Fruit fly (Drosophila melanogaster): ENCODE measurements around the gene Dpck.

The Dpck gene

DNA sequence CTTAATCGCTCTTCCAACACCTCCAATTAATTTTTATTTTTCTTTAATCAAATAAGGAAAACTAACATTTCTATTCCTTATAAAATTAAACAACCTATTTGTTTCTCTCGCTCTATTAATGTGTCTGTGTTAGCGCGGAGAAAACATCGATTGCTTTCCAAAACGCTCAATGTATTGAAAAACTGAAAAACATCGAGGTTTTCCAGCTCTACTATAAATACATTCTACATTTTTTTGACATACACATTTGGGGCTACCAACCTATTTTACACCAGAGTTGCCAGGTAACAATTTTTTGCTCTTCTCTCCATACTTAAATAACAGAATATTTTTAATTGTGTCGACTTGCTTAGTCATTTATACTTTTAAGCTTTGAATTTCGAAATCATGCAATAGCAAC is 9.9 kb downstream of the Dpck start (continued):
- TF ChIP-seq croc (GFP tag; conservative IDR thresholded peaks at IDR 0.05) (no peak), HLH4C (GFP tag; IDR thresholded peaks at IDR 0.05; ENCODE audit: partially characterized antibody) (peak; percentile 56; the same call in 2 of the 3 replicates), crc (GFP tag; optimal IDR thresholded peaks at IDR 0.05) (no peak), CG10274 (GFP tag; optimal IDR thresholded peaks at IDR 0.05) (no peak), HLH3B (GFP tag; IDR thresholded peaks at IDR 0.05) (no peak), CG31224 (GFP tag; IDR thresholded peaks at IDR 0.05) (no peak), chif (GFP tag; optimal IDR thresholded peaks at IDR 0.05) (peak in 1 of 2 experiments; percentile 7), CG4820 (GFP tag; optimal IDR thresholded peaks at IDR 0.05) (no peak), insv (GFP tag; optimal IDR thresholded peaks at IDR 0.05) (peak in 1 of 2 experiments; percentile 31), Atf6 (GFP tag; IDR thresholded peaks at IDR 0.05) (no peak), CG32767 (GFP tag; IDR thresholded peaks at IDR 0.05) (no peak), dpn (GFP tag; optimal IDR thresholded peaks at IDR 0.05) (peak; percentile 3 to 36), twi (tag; optimal IDR thresholded peaks at IDR 0.05) (peak; percentile 2), psq (GFP tag; optimal IDR thresholded peaks at IDR 0.05) (no peak), CG18476 (GFP tag; optimal IDR thresholded peaks at IDR 0.05) (no peak), CG14050 (GFP tag; IDR thresholded peaks at IDR 0.05) (peak; percentile 36; the same call in 1 of the 3 replicates), Elba2 (GFP tag; optimal IDR thresholded peaks at IDR 0.05) (no peak), dati (GFP tag; IDR thresholded peaks at IDR 0.05) (no peak), zfh2 (GFP tag; optimal IDR thresholded peaks at IDR 0.05) (peak; percentile 27), CG30020 (tag; optimal IDR thresholded peaks at IDR 0.05) (peak; percentile 57), CG2712 (tag; optimal IDR thresholded peaks at IDR 0.05) (peak; percentile 37), HmgZ (tag; optimal IDR thresholded peaks at IDR 0.05) (peak; percentile 52), CG8478 (optimal IDR thresholded peaks at IDR 0.05) (no peak), Doc2 (GFP tag; IDR thresholded peaks at IDR 0.05) (no peak), CG8281 (tag; optimal IDR thresholded peaks at IDR 0.05) (peak; percentile 96), CG4328 (GFP tag; optimal IDR thresholded peaks at IDR 0.05) (no peak), Bdp1 (GFP tag; optimal IDR thresholded peaks at IDR 0.05) (no peak), crp (GFP tag; optimal IDR thresholded peaks at IDR 0.05) (no peak), hbn (GFP tag; IDR thresholded peaks at IDR 0.05; ENCODE audit: partially characterized antibody) (peak; percentile 74), HLH54F (GFP tag; optimal IDR thresholded peaks at IDR 0.05) (peak; percentile 24), Sry-β (GFP tag; optimal IDR thresholded peaks at IDR 0.05) (no peak), ara (GFP tag; IDR thresholded peaks at IDR 0.05) (no peak), CG2202 (tag; optimal IDR thresholded peaks at IDR 0.05) (no peak), CG4854 (GFP tag; optimal IDR thresholded peaks at IDR 0.05) (peak; percentile 0), CG6654 (GFP tag; optimal IDR thresholded peaks at IDR 0.05) (no peak), tx (GFP tag; optimal IDR thresholded peaks at IDR 0.05) (no peak), az2 (GFP tag; optimal IDR thresholded peaks at IDR 0.05) (peak; percentile 11), Ets65A (GFP tag) (no peak), CG12219 (GFP tag; optimal IDR thresholded peaks at IDR 0.05) (no peak), CG2129 (GFP tag; IDR thresholded peaks at IDR 0.05; ENCODE audit: partially characterized antibody) (no peak), Tbp (GFP tag; optimal IDR thresholded peaks at IDR 0.05) (no peak), sr (GFP tag; IDR thresholded peaks at IDR 0.05) (no peak), CG2120 (GFP tag; optimal IDR thresholded peaks at IDR 0.05) (peak; percentile 58), Bgb (GFP tag; IDR thresholded peaks at IDR 0.05; ENCODE audit: partially characterized antibody) (peak; percentile 84), sd (tag; optimal IDR thresholded peaks at IDR 0.05) (no peak), vnd (GFP tag; IDR thresholded peaks at IDR 0.05; ENCODE audit: partially characterized antibody) (peak; percentile 59), br (optimal IDR thresholded peaks at IDR 0.05) (no peak), TFAM (GFP tag; optimal IDR thresholded peaks at IDR 0.05) (no peak), Nf-YC (tag; optimal IDR thresholded peaks at IDR 0.05) (peak; percentile 22), mirr (GFP tag; optimal IDR thresholded peaks at IDR 0.05) (no peak), CG15011 (GFP tag; optimal IDR thresholded peaks at IDR 0.05) (no peak), cg (GFP tag; optimal IDR thresholded peaks at IDR 0.05) (peak; percentile 5)

Measured in whole organism, embryonic.